Worm (Caenorhabditis elegans) whole organism, L4 larva: ENCODE results near the gene R09E10.8.

Experiments
- egl-27 ChIP-seq: sonication (generic microtip); optimal IDR thresholded peaks from 3 replicates; lab custom pipeline; 2017; ENCODE audit warnings: missing biosample characterization, missing genetic modification reagents, missing genetic modification characterization
- jun-1 ChIP-seq: fragments of 150-350 bp; optimal IDR thresholded peaks from 2 replicates; lab custom pipeline; 2014; ENCODE audit warnings: missing biosample characterization, missing genetic modification reagents, missing genetic modification characterization
- nhr-10 ChIP-seq: fragments of 150-350 bp; optimal IDR thresholded peaks from 2 replicates; lab custom pipeline; 2014; ENCODE audit warnings: missing biosample characterization, missing genetic modification characterization
- unc-130 ChIP-seq: sonication (generic microtip); optimal IDR thresholded peaks from 2 replicates; lab custom pipeline; 2016; ENCODE audit warnings: missing genetic modification reagents, missing genetic modification characterization, missing compliant biosample characterization
- ztf-11 ChIP-seq: fragments of 150-350 bp; optimal IDR thresholded peaks from 2 replicates; lab custom pipeline; 2014; ENCODE audit warnings: missing biosample characterization, missing genetic modification characterization

DNA sequence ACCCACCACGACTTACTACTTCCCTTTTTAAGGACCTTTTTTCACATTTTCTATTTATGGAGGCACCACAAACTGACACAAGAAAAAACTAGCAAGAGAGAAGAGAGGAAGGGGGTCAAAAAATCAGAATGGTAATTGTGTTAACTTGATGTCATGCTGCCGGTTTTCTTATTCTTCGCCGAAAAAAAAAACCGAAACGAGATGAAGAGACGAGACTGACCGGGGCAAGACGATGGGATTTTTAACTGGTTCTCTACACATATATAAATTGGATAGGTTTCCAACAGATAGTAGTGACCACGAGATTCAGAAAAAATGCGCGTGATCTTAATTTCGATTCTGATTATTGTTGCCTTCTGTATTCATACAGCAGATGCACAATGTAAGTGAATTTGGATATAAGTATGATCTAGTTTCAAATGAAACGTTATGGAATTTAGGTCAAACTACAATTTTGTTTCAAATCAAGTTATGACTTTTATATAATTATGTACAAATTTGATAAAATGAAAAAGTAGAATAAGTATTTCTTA lies 36.4 kb downstream of the R09E10.8 start, which contains the start of gene Y43C5A.3:
- TF ChIP-seq nhr-10 (tag; lab: Kevin White, UChicago) (no peak), ztf-11 (tag; lab: Kevin White, UChicago) (no peak), unc-130 (no peak), egl-27 (tag; lab: Kevin White, UChicago) (no peak), jun-1 (tag; lab: Kevin White, UChicago) (no peak)
